Worm (Caenorhabditis elegans): ENCODE data around the gene T12A2.3.

DNA sequence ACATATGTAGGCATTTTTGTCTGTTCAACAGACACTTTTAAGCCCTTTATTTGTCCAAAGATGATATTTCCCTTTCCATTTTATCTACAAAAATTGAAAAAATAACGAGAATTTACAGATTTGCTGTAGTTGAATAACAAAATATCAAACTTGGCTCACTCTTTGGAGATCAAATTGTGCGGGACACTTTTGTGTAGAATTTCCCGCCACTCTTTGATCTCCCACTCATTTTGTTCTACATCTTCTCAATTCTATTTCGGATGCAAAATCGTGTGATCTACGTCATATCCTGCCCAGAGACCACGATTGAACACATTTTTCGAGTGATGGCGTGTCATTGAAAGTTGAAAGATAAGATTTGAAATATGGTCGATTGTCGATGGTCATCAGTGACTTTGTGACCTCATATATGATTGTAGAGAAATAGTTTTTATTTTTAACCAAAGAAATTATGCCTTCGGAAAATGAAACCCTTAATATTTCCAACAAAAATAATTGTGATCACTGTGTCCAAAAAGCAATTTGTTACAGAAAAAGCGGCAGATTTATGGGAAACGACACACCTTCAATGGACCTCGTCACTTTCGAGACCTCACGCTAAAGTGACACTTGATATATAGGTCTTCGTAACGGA lies 23.7 kb upstream of the T12A2.3 start, which contains the start of gene hot-4:
- TF ChIP-seq pes-1 (GFP tag; IDR thresholded peaks at IDR 0.05): no peak
- no peak for TF ChIP-seq ama-1 (optimal IDR thresholded peaks at IDR 0.05)
- TF ChIP-seq aly-1 (tag; optimal IDR thresholded peaks at IDR 0.05): no peak
- no peak for TF ChIP-seq sea-1 (GFP tag; conservative IDR thresholded peaks at IDR 0.05)
- no peak for TF ChIP-seq ets-7 (tag; optimal IDR thresholded peaks at IDR 0.05)
- TF ChIP-seq ceh-13 (GFP tag; optimal IDR thresholded peaks at IDR 0.05): no peak

All from whole organism, early embryonic.